Fruit fly (Drosophila melanogaster): ENCODE data around the gene Tektin-C.

The Tektin-C gene

dm6 chr3L:5828684-5829083, 32.3 kb upstream of the Tektin-C start (continued):
- TF ChIP-seq MTF-1 (GFP tag; optimal IDR thresholded peaks at IDR 0.05; ENCODE audit: borderline replicate concordance), result no peak
- TF ChIP-seq kni (GFP tag; optimal IDR thresholded peaks at IDR 0.05), result no peak
- no peak for TF ChIP-seq CG7928 (GFP tag; optimal IDR thresholded peaks at IDR 0.05)
- TF ChIP-seq CG34376 (GFP tag; optimal IDR thresholded peaks at IDR 0.05), result no peak
- no peak for TF ChIP-seq Ravus (GFP tag; IDR thresholded peaks at IDR 0.05)
- no peak for TF ChIP-seq Mes4 (GFP tag; optimal IDR thresholded peaks at IDR 0.05)
- TF ChIP-seq CTCF (GFP tag; optimal IDR thresholded peaks at IDR 0.05), result no peak
- no peak for TF ChIP-seq CG17568 (GFP tag; optimal IDR thresholded peaks at IDR 0.05)
- TF ChIP-seq chif (GFP tag; optimal IDR thresholded peaks at IDR 0.05), result no peak
- no peak for TF ChIP-seq HHEX (GFP tag; optimal IDR thresholded peaks at IDR 0.05)
- no peak for TF ChIP-seq Gsc (GFP tag; IDR thresholded peaks at IDR 0.05)
- TF ChIP-seq HLH4C (GFP tag; IDR thresholded peaks at IDR 0.05; ENCODE audit: partially characterized antibody), result no peak
- TF ChIP-seq Xbp1 (GFP tag; optimal IDR thresholded peaks at IDR 0.05), result peak; percentile 23
- TF ChIP-seq CG1024 (GFP tag; IDR thresholded peaks at IDR 0.05), result no peak
- TF ChIP-seq chn (GFP tag; optimal IDR thresholded peaks at IDR 0.05), result no peak
- no peak for TF ChIP-seq tap (tag; optimal IDR thresholded peaks at IDR 0.05)
- no peak for TF ChIP-seq CG2889 (GFP tag; IDR thresholded peaks at IDR 0.05)
- peak; percentile 21 for TF ChIP-seq CG4424 (GFP tag; optimal IDR thresholded peaks at IDR 0.05)
- no peak for TF ChIP-seq usp (GFP tag; optimal IDR thresholded peaks at IDR 0.05)
- TF ChIP-seq onecut (GFP tag; IDR thresholded peaks at IDR 0.05), result no peak
- peak in 1 of 2 experiments; percentile 9 for TF ChIP-seq dpn (GFP tag; optimal IDR thresholded peaks at IDR 0.05)
- TF ChIP-seq ro (GFP tag; IDR thresholded peaks at IDR 0.05), result no peak
- no peak for TF ChIP-seq caup (GFP tag; optimal IDR thresholded peaks at IDR 0.05; ENCODE audit: severe bottlenecking)
- peak; percentile 13 for TF ChIP-seq CG9437 (GFP tag; optimal IDR thresholded peaks at IDR 0.05)
- TF ChIP-seq stwl (tag; optimal IDR thresholded peaks at IDR 0.05), result no peak
- no peak for TF ChIP-seq CG15011 (GFP tag; optimal IDR thresholded peaks at IDR 0.05)
- no peak for TF ChIP-seq B-H1 (GFP tag; IDR thresholded peaks at IDR 0.05)
- no peak for TF ChIP-seq ato (GFP tag; IDR thresholded peaks at IDR 0.05; ENCODE audit: partially characterized antibody)
- TF ChIP-seq Hsf (GFP tag; optimal IDR thresholded peaks at IDR 0.05), result no peak
- no peak for TF ChIP-seq shn (GFP tag; optimal IDR thresholded peaks at IDR 0.05)
- TF ChIP-seq PHDP (tag; optimal IDR thresholded peaks at IDR 0.05), result peak; percentile 31
- no peak for TF ChIP-seq CG4707 (GFP tag; optimal IDR thresholded peaks at IDR 0.05)
- no peak for TF ChIP-seq CG6683 (GFP tag; optimal IDR thresholded peaks at IDR 0.05)
- TF ChIP-seq slbo (GFP tag; IDR thresholded peaks at IDR 0.05), result no peak
- no peak for TF ChIP-seq CG3995 (GFP tag; optimal IDR thresholded peaks at IDR 0.05)
- peak; percentile 26 for TF ChIP-seq bcd (GFP tag; optimal IDR thresholded peaks at IDR 0.05)
- TF ChIP-seq Six4 (GFP tag; optimal IDR thresholded peaks at IDR 0.05), result no peak
- no peak for TF ChIP-seq p53 (GFP tag; optimal IDR thresholded peaks at IDR 0.05)
- no peak for TF ChIP-seq CG2116 (GFP tag; optimal IDR thresholded peaks at IDR 0.05)
- no peak for TF ChIP-seq CG7745 (tag; optimal IDR thresholded peaks at IDR 0.05)
- no peak for TF ChIP-seq ci (GFP tag; IDR thresholded peaks at IDR 0.05)
- no peak for TF ChIP-seq CG12769 (tag; optimal IDR thresholded peaks at IDR 0.05)
- no peak for TF ChIP-seq insv (GFP tag; optimal IDR thresholded peaks at IDR 0.05)
- no peak for TF ChIP-seq Lim3 (GFP tag; IDR thresholded peaks at IDR 0.05)
- TF ChIP-seq zen (tag; optimal IDR thresholded peaks at IDR 0.05), result no peak
- no peak for TF ChIP-seq psq (GFP tag; optimal IDR thresholded peaks at IDR 0.05)
- TF ChIP-seq Ptx1 (GFP tag; IDR thresholded peaks at IDR 0.05), result no peak; the same call in 1 of the 2 replicates
- TF ChIP-seq CG17385 (GFP tag; optimal IDR thresholded peaks at IDR 0.05), result peak; percentile 3
- no peak for TF ChIP-seq CG15514 (GFP tag; optimal IDR thresholded peaks at IDR 0.05)
- TF ChIP-seq CG12391 (tag; optimal IDR thresholded peaks at IDR 0.05), result peak; percentile 15
- TF ChIP-seq phol (tag; optimal IDR thresholded peaks at IDR 0.05), result peak; percentile 53
- TF ChIP-seq jumu (GFP tag; optimal IDR thresholded peaks at IDR 0.05), result no peak

All from whole organism, embryonic.